Worm (Caenorhabditis elegans) whole organism, L2 larva: ENCODE data around the gene Y38E10A.35.

Experiments
- lin-13 ChIP-seq: fragments of 150-350 bp; optimal IDR thresholded peaks from 2 replicates; lab custom pipeline; 2014; ENCODE audit warnings: missing biosample characterization, missing genetic modification reagents, missing genetic modification characterization
- lsy-2 ChIP-seq, 2 experiments: fragments of 150-350 bp in 1 of 2; sonication (generic microtip) in 1 of 2; optimal IDR thresholded peaks; 2 replicates each; lab custom pipeline; 2014 to 2017; ENCODE audit warnings: missing biosample characterization in 2 of 2, missing genetic modification characterization in 2 of 2
- nhr-11 ChIP-seq: fragments of 150-350 bp; optimal IDR thresholded peaks from 2 replicates; lab custom pipeline; 2014; ENCODE audit warnings: missing biosample characterization, missing genetic modification characterization
- skn-1 ChIP-seq: sonication (generic microtip); optimal IDR thresholded peaks from 2 replicates; lab custom pipeline; 2017; ENCODE audit warnings: missing biosample characterization, missing genetic modification characterization
- sma-9 ChIP-seq, 2 experiments: fragments of 150-350 bp in 1 of 2; sonication (generic microtip) in 1 of 2; optimal IDR thresholded peaks; 2 replicates each; lab custom pipeline; 2014 to 2016; ENCODE audit warnings: missing genetic modification characterization in 2 of 2, mild to moderate bottlenecking in 1 of 2, missing biosample characterization in 1 of 2, missing compliant biosample characterization in 1 of 2, missing genetic modification reagents in 1 of 2, moderate library complexity in 1 of 2
- unc-39 ChIP-seq: fragments of 150-350 bp; optimal IDR thresholded peaks from 2 replicates; lab custom pipeline; 2014; ENCODE audit warnings: missing biosample characterization, missing genetic modification characterization
- zag-1 ChIP-seq: fragments of 150-350 bp; optimal IDR thresholded peaks from 2 replicates; lab custom pipeline; 2014; ENCODE audit warnings: missing biosample characterization, missing genetic modification characterization
- ztf-11 ChIP-seq: sonication (generic microtip); optimal IDR thresholded peaks from 2 replicates; lab custom pipeline; 2017; ENCODE audit warnings: missing biosample characterization, missing genetic modification characterization

- TF ChIP-seq lsy-2 (tag; optimal IDR thresholded peaks at IDR 0.05; lab: Kevin White, UChicago): no peak
- no peak for TF ChIP-seq sma-9 (GFP tag; optimal IDR thresholded peaks at IDR 0.05; lab: Kevin White, UChicago)
- no peak for TF ChIP-seq sma-9 (tag; optimal IDR thresholded peaks at IDR 0.05; lab: Kevin White, UChicago)
- TF ChIP-seq ztf-11 (tag; lab: Kevin White, UChicago): no peak
- no peak for TF ChIP-seq nhr-11
- no peak for TF ChIP-seq lin-13 (GFP tag; lab: Kevin White, UChicago)
- no peak for TF ChIP-seq zag-1
- TF ChIP-seq skn-1 (tag; lab: Kevin White, UChicago): no peak
- TF ChIP-seq unc-39 (tag; lab: Kevin White, UChicago): no peak
Measured at ce11 chrII:12612218-12612617, 39.6 kb upstream of the Y38E10A.35 start, which contains the start of gene nspe-4.
